Fruit fly (Drosophila melanogaster) whole organism, embryonic: ENCODE data around the gene CG15894.

Source experiments
- Bteb2 ChIP-seq: fragments of 200-800 bp; sonication (Bioruptor generic); optimal IDR thresholded peaks from 2 replicates; lab custom pipeline; 2016; ENCODE audit warnings: missing biosample characterization, missing genetic modification characterization
- CG10366 ChIP-seq: fragments of 200-800 bp; sonication (Bioruptor generic); IDR thresholded peaks from 2 replicates; pipeline ENCODE4 v1.3.6; 2022; ENCODE audit warnings: missing biosample characterization, missing genetic modification characterization
- CG10431 ChIP-seq: fragments of 200-800 bp; sonication (Bioruptor generic); optimal IDR thresholded peaks from 3 replicates; lab custom pipeline; 2018; ENCODE audit warnings: missing biosample characterization, mild to moderate bottlenecking, missing genetic modification characterization
- CG11093 ChIP-seq: fragments of 200-800 bp; sonication (Bioruptor generic); IDR thresholded peaks from 3 replicates; pipeline ENCODE4 v1.3.6; 2022; ENCODE audit warnings: missing biosample characterization, missing genetic modification characterization
- CG11398 ChIP-seq: fragments of 200-800 bp; sonication (Bioruptor generic); optimal IDR thresholded peaks from 2 replicates; lab custom pipeline; 2016; ENCODE audit warnings: missing biosample characterization, missing genetic modification characterization
- CG12104 ChIP-seq: fragments of 200-800 bp; sonication (Bioruptor generic); optimal IDR thresholded peaks from 3 replicates; lab custom pipeline; 2016; ENCODE audit warnings: missing biosample characterization, missing genetic modification characterization
- CG13894 ChIP-seq: fragments of 200-800 bp; sonication (Bioruptor generic); optimal IDR thresholded peaks from 3 replicates; lab custom pipeline; 2018; ENCODE audit warnings: missing biosample characterization, mild to moderate bottlenecking, missing genetic modification characterization, moderate library complexity
- CG14014 ChIP-seq: fragments of 200-800 bp; sonication (Bioruptor generic); IDR thresholded peaks from 2 replicates; pipeline ENCODE4 v1.3.6; 2022; ENCODE audit warnings: missing biosample characterization, missing genetic modification characterization
- CG14860 ChIP-seq: fragments of 200-800 bp; sonication (Bioruptor generic); IDR thresholded peaks from 3 replicates; pipeline ENCODE4 v1.3.6; 2022; ENCODE audit warnings: missing biosample characterization, missing genetic modification characterization; ENCODE audit not compliant: partially characterized antibody
- CG1529 ChIP-seq: fragments of 200-800 bp; sonication (Bioruptor generic); optimal IDR thresholded peaks from 3 replicates; lab custom pipeline; 2018; ENCODE audit warnings: missing biosample characterization, missing genetic modification characterization
- CG15696 ChIP-seq: fragments of 200-800 bp; sonication (Bioruptor generic); optimal IDR thresholded peaks from 2 replicates; lab custom pipeline; 2019; ENCODE audit warnings: missing biosample characterization, mild to moderate bottlenecking, missing genetic modification characterization, moderate library complexity
- CG17186 ChIP-seq: fragments of 200-800 bp; sonication (Bioruptor generic); optimal IDR thresholded peaks from 3 replicates; lab custom pipeline; 2017; ENCODE audit warnings: missing biosample characterization, missing genetic modification reagents, missing genetic modification characterization
- CG34224 ChIP-seq: fragments of 200-800 bp; sonication (Bioruptor generic); IDR thresholded peaks from 3 replicates; pipeline ENCODE4 v1.3.6; 2022; ENCODE audit warnings: missing biosample characterization, missing genetic modification characterization; ENCODE audit not compliant: partially characterized antibody
- CG4854 ChIP-seq: fragments of 200-800 bp; sonication (Bioruptor generic); optimal IDR thresholded peaks from 2 replicates; lab custom pipeline; 2016; ENCODE audit warnings: missing biosample characterization, missing genetic modification characterization, inconsistent platforms
- CG6272 ChIP-seq: fragments of 200-800 bp; sonication (Bioruptor generic); IDR thresholded peaks from 2 replicates; pipeline ENCODE4 v1.3.6; 2022; ENCODE audit warnings: missing biosample characterization, missing genetic modification characterization
- CrebB ChIP-seq: fragments of 200-800 bp; sonication (Bioruptor generic); optimal IDR thresholded peaks from 3 replicates; lab custom pipeline; 2018; ENCODE audit warnings: missing biosample characterization, mild to moderate bottlenecking, missing genetic modification characterization
- Dip3 ChIP-seq: fragments of 200-800 bp; sonication (Bioruptor generic); optimal IDR thresholded peaks from 3 replicates; lab custom pipeline; 2016; ENCODE audit warnings: missing biosample characterization, missing genetic modification characterization
- Fer2 ChIP-seq: fragments of 200-800 bp; sonication (Bioruptor generic); optimal IDR thresholded peaks from 2 replicates; lab custom pipeline; 2018; ENCODE audit warnings: missing biosample characterization, mild to moderate bottlenecking, missing genetic modification characterization, moderate library complexity
- Gug ChIP-seq: fragments of 200-800 bp; sonication (Bioruptor generic); IDR thresholded peaks from 4 replicates; pipeline ENCODE4 v1.3.6; 2022; ENCODE audit warnings: missing biosample characterization, missing genetic modification characterization
- HHEX ChIP-seq: fragments of 200-800 bp; sonication (Bioruptor generic); optimal IDR thresholded peaks from 3 replicates; lab custom pipeline; 2017; ENCODE audit warnings: missing biosample characterization, mild to moderate bottlenecking, missing genetic modification characterization, missing genetic modification reagents
- Hey ChIP-seq: fragments of 200-800 bp; sonication (Bioruptor generic); optimal IDR thresholded peaks from 3 replicates; lab custom pipeline; 2018; ENCODE audit warnings: missing biosample characterization, mild to moderate bottlenecking, missing genetic modification characterization
- Hr3 ChIP-seq: fragments of 200-800 bp; sonication (Bioruptor generic); optimal IDR thresholded peaks from 3 replicates; lab custom pipeline; 2016; ENCODE audit warnings: missing biosample characterization, missing genetic modification characterization
- Six4 ChIP-seq: fragments of 200-800 bp; sonication (Bioruptor generic); optimal IDR thresholded peaks from 2 replicates; lab custom pipeline; 2016; ENCODE audit warnings: missing biosample characterization, missing genetic modification characterization
- Ssrp ChIP-seq: fragments of 200-800 bp; sonication (Bioruptor generic); optimal IDR thresholded peaks from 2 replicates; lab custom pipeline; 2018; ENCODE audit warnings: missing biosample characterization, mild to moderate bottlenecking, missing genetic modification characterization, moderate library complexity
- Xrp1 ChIP-seq: fragments of 200-800 bp; sonication (Bioruptor generic); IDR thresholded peaks from 2 replicates; pipeline ENCODE4 v1.3.6; 2022; ENCODE audit warnings: missing biosample characterization, missing genetic modification characterization
- al ChIP-seq: fragments of 200-800 bp; sonication (Bioruptor generic); IDR thresholded peaks from 2 replicates; pipeline ENCODE4 v1.3.6; 2022; ENCODE audit warnings: missing biosample characterization, missing genetic modification characterization
- az2 ChIP-seq: fragments of 200-800 bp; sonication (Bioruptor generic); optimal IDR thresholded peaks from 3 replicates; lab custom pipeline; 2016; ENCODE audit warnings: missing biosample characterization, missing genetic modification characterization
- bsh ChIP-seq, 2 experiments: fragments of 200-800 bp; sonication (Bioruptor generic); optimal IDR thresholded peaks; 2 replicates each; lab custom pipeline; 2017 to 2018; ENCODE audit warnings: mild to moderate bottlenecking in 2 of 2, missing biosample characterization in 2 of 2, missing genetic modification characterization in 2 of 2, moderate library complexity in 1 of 2
- ci ChIP-seq: fragments of 200-800 bp; sonication (Bioruptor generic); IDR thresholded peaks from 3 replicates; pipeline ENCODE4 v1.3.6; 2022; ENCODE audit warnings: missing biosample characterization, missing genetic modification characterization
- danr ChIP-seq: fragments of 200-800 bp; sonication (Bioruptor generic); IDR thresholded peaks from 2 replicates; pipeline ENCODE4 v1.3.6; 2022; ENCODE audit warnings: missing biosample characterization, missing genetic modification characterization
- dmrt99B ChIP-seq: fragments of 200-800 bp; sonication (Bioruptor generic); optimal IDR thresholded peaks from 2 replicates; lab custom pipeline; 2018; ENCODE audit warnings: missing biosample characterization, mild to moderate bottlenecking, missing genetic modification characterization, moderate library complexity
- eyg ChIP-seq: fragments of 200-800 bp; sonication (Bioruptor generic); optimal IDR thresholded peaks from 3 replicates; lab custom pipeline; 2016; ENCODE audit warnings: missing biosample characterization, missing genetic modification characterization
- hbn ChIP-seq: fragments of 200-800 bp; sonication (Bioruptor generic); IDR thresholded peaks from 2 replicates; pipeline ENCODE4 v1.3.6; 2022; ENCODE audit warnings: missing biosample characterization, missing genetic modification characterization; ENCODE audit not compliant: partially characterized antibody
- ind ChIP-seq: fragments of 200-800 bp; sonication (Bioruptor generic); optimal IDR thresholded peaks from 3 replicates; lab custom pipeline; 2016; ENCODE audit warnings: missing biosample characterization, missing genetic modification characterization
- ken ChIP-seq: fragments of 200-800 bp; sonication (Bioruptor generic); IDR thresholded peaks from 3 replicates; pipeline ENCODE4 v1.3.6; 2022; ENCODE audit warnings: missing biosample characterization, missing genetic modification characterization
- lbe ChIP-seq: fragments of 200-800 bp; sonication (Bioruptor generic); optimal IDR thresholded peaks from 2 replicates; lab custom pipeline; 2016; ENCODE audit warnings: missing biosample characterization, mild to moderate bottlenecking, missing genetic modification characterization
- mam ChIP-seq: fragments of 200-800 bp; sonication (Bioruptor generic); optimal IDR thresholded peaks from 3 replicates; lab custom pipeline; 2016; ENCODE audit warnings: missing biosample characterization, missing genetic modification characterization
- nerfin-1 ChIP-seq: fragments of 200-800 bp; sonication (Bioruptor generic); optimal IDR thresholded peaks from 3 replicates; lab custom pipeline; 2019; ENCODE audit warnings: missing biosample characterization, mild to moderate bottlenecking, missing genetic modification characterization, moderate library complexity
- nom ChIP-seq: fragments of 200-800 bp; sonication (Bioruptor generic); optimal IDR thresholded peaks from 2 replicates; lab custom pipeline; 2017; ENCODE audit warnings: missing biosample characterization, missing genetic modification characterization, mild to moderate bottlenecking, moderate library complexity, missing genetic modification reagents
- onecut ChIP-seq: fragments of 200-800 bp; sonication (Bioruptor generic); IDR thresholded peaks from 2 replicates; pipeline ENCODE4 v1.3.6; 2022; ENCODE audit warnings: missing biosample characterization, missing genetic modification characterization
- pan ChIP-seq, 4 experiments: fragments of >200 bp in 3 of 4; fragments of 200-800 bp in 1 of 4; sonication (Bioruptor generic) in 1 of 4; optimal IDR thresholded peaks in 3 of 4; IDR thresholded peaks in 1 of 4; 2 replicates each; pipeline versions ENCODE4 v1.3.6 to Lab custom; 2017 to 2022; ENCODE audit warnings: missing biosample characterization in 2 of 4, missing genetic modification characterization in 2 of 4, mixed read lengths in 1 of 4
- prd ChIP-seq, 3 experiments: fragments of >200 bp in 2 of 3; fragments of 200-800 bp in 1 of 3; sonication (Bioruptor generic) in 1 of 3; optimal IDR thresholded peaks in 2 of 3; IDR thresholded peaks in 1 of 3; 2 replicates in 2 of 3; 3 replicates in 1 of 3; pipeline versions ENCODE4 v1.3.6 to Lab custom; 2017 to 2022; ENCODE audit warnings: missing biosample characterization in 1 of 3, missing genetic modification characterization in 1 of 3
- sens-2 ChIP-seq: fragments of 200-800 bp; sonication (Bioruptor generic); IDR thresholded peaks from 2 replicates; pipeline ENCODE4 v1.3.6; 2022; ENCODE audit warnings: missing biosample characterization, missing genetic modification characterization
- sim ChIP-seq: fragments of 200-800 bp; sonication (Bioruptor generic); IDR thresholded peaks from 2 replicates; pipeline ENCODE4 v1.3.6; 2022; ENCODE audit warnings: missing biosample characterization, missing genetic modification characterization
- sisA ChIP-seq: fragments of 200-800 bp; sonication (Bioruptor generic); IDR thresholded peaks from 2 replicates; pipeline ENCODE4 v1.3.6; 2022; ENCODE audit warnings: missing biosample characterization, missing genetic modification characterization
- stwl ChIP-seq: fragments of 200-800 bp; sonication (Bioruptor generic); optimal IDR thresholded peaks from 3 replicates; lab custom pipeline; 2018; ENCODE audit warnings: missing biosample characterization, mild to moderate bottlenecking, missing genetic modification characterization, moderate library complexity
- sug ChIP-seq: fragments of 200-800 bp; optimal IDR thresholded peaks from 2 replicates; lab custom pipeline; 2019; ENCODE audit warnings: missing biosample characterization, mild to moderate bottlenecking, missing genetic modification characterization, moderate library complexity
- trh ChIP-seq: fragments of 200-800 bp; sonication (Bioruptor generic); optimal IDR thresholded peaks from 2 replicates; lab custom pipeline; 2016; ENCODE audit warnings: missing biosample characterization, missing genetic modification characterization

The CG15894 gene

dm6 chrX:6343786-6344537 lies 35.0 kb downstream of the CG15894 start (continued):
- TF ChIP-seq hbn (GFP tag; lab: Robert Waterston, UW) (no peak), CG10366 (peak; percentile 61), ind (no peak), CG4854 (no peak), CG1529 (GFP tag; lab: Kevin White, UChicago) (peak; percentile 15), CG17186 (GFP tag; lab: Kevin White, UChicago) (no peak), sisA (GFP tag; lab: Robert Waterston, UW) (peak; percentile 57), CG11398 (GFP tag; lab: Kevin White, UChicago) (no peak), trh (GFP tag; lab: Kevin White, UChicago) (no peak), pan (optimal IDR thresholded peaks at IDR 0.05; lab: Kevin White, UChicago) (no peak), pan (GFP tag; optimal IDR thresholded peaks at IDR 0.05 in 1 of 2, IDR thresholded peaks at IDR 0.05 in 1 of 2) (peak in 1 of 2 experiments; percentile 80), Hr3 (GFP tag; lab: Kevin White, UChicago) (no peak), sug (tag; lab: Kevin White, UChicago) (no peak), bsh (GFP tag; optimal IDR thresholded peaks at IDR 0.05; lab: Kevin White, UChicago) (peak in 1 of 2 experiments; percentile 62), lbe (GFP tag; lab: Kevin White, UChicago) (peak; percentile 91), CrebB (tag; lab: Kevin White, UChicago) (no peak), Gug (GFP tag; lab: Robert Waterston, UW) (no peak; the same call in 3 of the 4 replicates), mam (no peak), ci (peak; percentile 91), CG10431 (GFP tag; lab: Kevin White, UChicago) (no peak), ken (GFP tag; lab: Robert Waterston, UW) (peak; percentile 85), danr (GFP tag; lab: Robert Waterston, UW) (no peak; the same call in 1 of the 2 replicates), CG11093 (GFP tag; lab: Robert Waterston, UW) (0 out of 3 replicates have a peak, but pooled peaks have one; percentile 13), Bteb2 (GFP tag; lab: Kevin White, UChicago) (no peak), CG14014 (GFP tag; lab: Robert Waterston, UW) (no peak), Six4 (GFP tag; lab: Kevin White, UChicago) (no peak), dmrt99B (peak; percentile 42), CG6272 (0 out of 2 replicates have a peak, but pooled peaks have one; percentile 33), al (no peak), eyg (GFP tag; lab: Kevin White, UChicago) (no peak), stwl (tag; lab: Kevin White, UChicago) (no peak), nom (peak; percentile 39), sim (GFP tag; lab: Robert Waterston, UW) (peak; percentile 29; the same call in 1 of the 2 replicates), Hey (tag; lab: Kevin White, UChicago) (no peak), sens-2 (GFP tag; lab: Robert Waterston, UW) (peak; percentile 57), CG15696 (tag; lab: Kevin White, UChicago) (no peak), Xrp1 (GFP tag; lab: Robert Waterston, UW) (peak; percentile 68), prd (optimal IDR thresholded peaks at IDR 0.05; lab: Kevin White, UChicago) (no peak), prd (GFP tag; IDR thresholded peaks at IDR 0.05; lab: Robert Waterston, UW) (peak; percentile 70; the same call in 2 of the 3 replicates), nerfin-1 (tag; lab: Kevin White, UChicago) (no peak), az2 (GFP tag; lab: Kevin White, UChicago) (peak; percentile 18), Fer2 (tag; lab: Kevin White, UChicago) (no peak), CG13894 (tag; lab: Kevin White, UChicago) (no peak), CG14860 (GFP tag; lab: Robert Waterston, UW) (no peak), HHEX (peak; percentile 3), Ssrp (tag; lab: Kevin White, UChicago) (peak; percentile 9), onecut (GFP tag; lab: Robert Waterston, UW) (no peak), CG12104 (GFP tag; lab: Kevin White, UChicago) (no peak), Dip3 (GFP tag; lab: Kevin White, UChicago) (no peak), CG34224 (GFP tag; lab: Robert Waterston, UW) (no peak)
